Worm (Caenorhabditis elegans) whole organism, L1 larva: Measurements from ENCODE around the gene K07C11.10.

ENCODE experiments used
- C04F5.9 ChIP-seq: sonication (generic microtip); optimal IDR thresholded peaks from 2 replicates; lab custom pipeline; 2016; ENCODE audit warnings: missing genetic modification characterization, missing compliant biosample characterization
- C16A3.4 ChIP-seq: fragments of 150-350 bp; optimal IDR thresholded peaks from 2 replicates; lab custom pipeline; 2014; ENCODE audit warnings: missing biosample characterization, missing genetic modification characterization
- C34B4.2 ChIP-seq: sonication (generic microtip); optimal IDR thresholded peaks from 2 replicates; lab custom pipeline; 2017; ENCODE audit warnings: mild to moderate bottlenecking, missing genetic modification characterization, missing compliant biosample characterization
- F16B12.6 ChIP-seq: fragments of 150-350 bp; optimal IDR thresholded peaks from 2 replicates; lab custom pipeline; 2014; ENCODE audit warnings: missing biosample characterization, missing genetic modification characterization
- Y116A8C.19 ChIP-seq: sonication (generic microtip); optimal IDR thresholded peaks from 2 replicates; lab custom pipeline; 2016; ENCODE audit warnings: missing compliant biosample characterization, missing genetic modification characterization, borderline replicate concordance
- ama-1 ChIP-seq: fragments of 150-350 bp; optimal IDR thresholded peaks from 2 replicates; lab custom pipeline; 2014
- blmp-1 ChIP-seq: fragments of 150-350 bp; optimal IDR thresholded peaks from 2 replicates; lab custom pipeline; 2014; ENCODE audit warnings: missing biosample characterization, missing genetic modification characterization
- ceh-82 ChIP-seq, 3 experiments: fragments of 150-350 bp in 1 of 3; sonication (generic microtip) in 2 of 3; optimal IDR thresholded peaks; 2 replicates each; lab custom pipeline; 2014 to 2017; ENCODE audit warnings: missing biosample characterization in 3 of 3, missing genetic modification characterization in 3 of 3
- ces-1 ChIP-seq: fragments of 150-350 bp; optimal IDR thresholded peaks from 2 replicates; lab custom pipeline; 2014; ENCODE audit warnings: missing biosample characterization, missing genetic modification reagents, missing genetic modification characterization
- dpl-1 ChIP-seq, 3 experiments: fragments of 150-350 bp in 2 of 3; sonication (generic microtip) in 1 of 3; optimal IDR thresholded peaks; 2 replicates each; lab custom pipeline; 2014 to 2017; ENCODE audit warnings: missing biosample characterization in 3 of 3, missing genetic modification characterization in 3 of 3, missing genetic modification reagents in 3 of 3
- dsc-1 ChIP-seq: sonication (generic microtip); optimal IDR thresholded peaks from 2 replicates; lab custom pipeline; 2016; ENCODE audit warnings: mild to moderate bottlenecking, missing genetic modification characterization, missing compliant biosample characterization
- efl-1 ChIP-seq, 4 experiments: fragments of 150-350 bp; optimal IDR thresholded peaks in 3 of 4; peaks in 1 of 4; 1 replicate in 1 of 4; 2 replicates in 3 of 4; lab custom pipeline; 2014; ENCODE audit warnings: missing biosample characterization in 2 of 4, missing genetic modification characterization in 2 of 4, missing genetic modification reagents in 2 of 4
- elt-3 ChIP-seq, 6 experiments: fragments of 150-350 bp in 1 of 6; sonication (generic microtip); optimal IDR thresholded peaks; 2 replicates each; lab custom pipeline; 2017 to 2018; ENCODE audit warnings: missing biosample characterization in 6 of 6, missing genetic modification characterization in 6 of 6, inconsistent platforms in 1 of 6
- fkh-8 ChIP-seq: sonication (generic microtip); optimal IDR thresholded peaks from 2 replicates; lab custom pipeline; 2016; ENCODE audit warnings: mild to moderate bottlenecking, missing genetic modification characterization, missing compliant biosample characterization
- grh-1 ChIP-seq: fragments of 200-800 bp; sonication (Bioruptor generic); IDR thresholded peaks from 2 replicates; pipeline ENCODE4 v1.3.6; 2022; ENCODE audit warnings: missing genetic modification reagents, missing genetic modification characterization, missing compliant biosample characterization
- hlh-17 ChIP-seq: fragments of 200-800 bp; sonication (Bioruptor generic); optimal IDR thresholded peaks from 2 replicates; lab custom pipeline; 2018; ENCODE audit warnings: missing genetic modification characterization, mild to moderate bottlenecking, missing compliant biosample characterization, moderate library complexity, borderline replicate concordance
- hlh-4 ChIP-seq: sonication (generic microtip); optimal IDR thresholded peaks from 2 replicates; lab custom pipeline; 2016; ENCODE audit warnings: mild to moderate bottlenecking, missing genetic modification characterization, missing compliant biosample characterization
- isw-1 ChIP-seq: fragments of 200-800 bp; sonication (Bioruptor generic); IDR thresholded peaks from 2 replicates; pipeline ENCODE4 v1.3.6; 2022; ENCODE audit warnings: missing genetic modification characterization, missing compliant biosample characterization
- lin-13 ChIP-seq: fragments of 150-350 bp; optimal IDR thresholded peaks from 2 replicates; lab custom pipeline; 2014; ENCODE audit warnings: missing biosample characterization, missing genetic modification reagents, missing genetic modification characterization
- lin-35 ChIP-seq, 2 experiments: fragments of 150-350 bp; optimal IDR thresholded peaks; 2 replicates each; lab custom pipeline; 2014; ENCODE audit warnings: missing biosample characterization in 2 of 2, missing genetic modification characterization in 2 of 2, missing genetic modification reagents in 2 of 2
- lir-3 ChIP-seq: sonication (generic microtip); optimal IDR thresholded peaks from 2 replicates; lab custom pipeline; 2016; ENCODE audit warnings: mild to moderate bottlenecking, missing genetic modification characterization, moderate library complexity, missing compliant biosample characterization; ENCODE audit not compliant: poor library complexity
- lsy-2 ChIP-seq, 2 experiments: fragments of 150-350 bp; optimal IDR thresholded peaks; 2 replicates each; lab custom pipeline; 2014; ENCODE audit warnings: missing biosample characterization in 2 of 2, missing genetic modification characterization in 2 of 2
- mab-9 ChIP-seq: fragments of 200-800 bp; sonication (Bioruptor generic); IDR thresholded peaks from 2 replicates; pipeline ENCODE4 v1.3.6; 2022; ENCODE audit warnings: missing genetic modification reagents, missing genetic modification characterization, missing compliant biosample characterization
- mdl-1 ChIP-seq, 2 experiments: fragments of 150-350 bp; optimal IDR thresholded peaks; 2 replicates each; lab custom pipeline; 2014 to 2017; ENCODE audit warnings: missing biosample characterization in 2 of 2, missing genetic modification characterization in 2 of 2, inconsistent platforms in 1 of 2
- mef-2 ChIP-seq: fragments of 150-350 bp; optimal IDR thresholded peaks from 2 replicates; lab custom pipeline; 2014; ENCODE audit warnings: missing biosample characterization, missing genetic modification characterization
- mep-1 ChIP-seq: fragments of 150-350 bp; optimal IDR thresholded peaks from 2 replicates; lab custom pipeline; 2014; ENCODE audit warnings: missing biosample characterization, missing genetic modification characterization
- nhr-11 ChIP-seq: fragments of 150-350 bp; optimal IDR thresholded peaks from 2 replicates; lab custom pipeline; 2014; ENCODE audit warnings: missing biosample characterization, missing genetic modification characterization
- nhr-19 ChIP-seq: fragments of 200-800 bp; sonication (Bioruptor generic); conservative IDR thresholded peaks from 2 replicates; pipeline ENCODE4 v1.3.6; 2022; ENCODE audit warnings: missing genetic modification characterization, missing compliant biosample characterization
- nhr-20 ChIP-seq: sonication (generic microtip); optimal IDR thresholded peaks from 2 replicates; lab custom pipeline; 2016; ENCODE audit warnings: mild to moderate bottlenecking, missing genetic modification characterization, missing compliant biosample characterization
- nhr-28 ChIP-seq: fragments of 150-350 bp; optimal IDR thresholded peaks from 2 replicates; lab custom pipeline; 2014; ENCODE audit warnings: missing biosample characterization, missing genetic modification characterization
- nhr-47 ChIP-seq: sonication (generic microtip); optimal IDR thresholded peaks from 2 replicates; lab custom pipeline; 2016; ENCODE audit warnings: mild to moderate bottlenecking, missing genetic modification characterization, moderate library complexity, missing compliant biosample characterization
- nhr-71 ChIP-seq: sonication (generic microtip); optimal IDR thresholded peaks from 2 replicates; lab custom pipeline; 2016; ENCODE audit warnings: mild to moderate bottlenecking, missing genetic modification characterization, moderate library complexity, missing compliant biosample characterization
- nhr-76 ChIP-seq: sonication (generic microtip); optimal IDR thresholded peaks from 2 replicates; lab custom pipeline; 2017; ENCODE audit warnings: missing biosample characterization, missing genetic modification characterization
- nhr-77 ChIP-seq: fragments of 150-350 bp; optimal IDR thresholded peaks from 2 replicates; lab custom pipeline; 2014; ENCODE audit warnings: missing biosample characterization, missing genetic modification characterization
- nhr-85 ChIP-seq: sonication (generic microtip); peaks from one replicate; lab custom pipeline; 2016; ENCODE audit warnings: missing genetic modification characterization, inconsistent platforms, missing compliant biosample characterization
- nhr-90 ChIP-seq: sonication (generic microtip); optimal IDR thresholded peaks from 2 replicates; lab custom pipeline; 2016; ENCODE audit warnings: mild to moderate bottlenecking, missing genetic modification characterization, missing compliant biosample characterization; ENCODE audit not compliant: poor library complexity
- rnt-1 ChIP-seq: sonication (generic microtip); optimal IDR thresholded peaks from 2 replicates; lab custom pipeline; 2016; ENCODE audit warnings: mild to moderate bottlenecking, missing genetic modification characterization, moderate library complexity, missing compliant biosample characterization
- skn-1 ChIP-seq: fragments of 150-350 bp; optimal IDR thresholded peaks from 2 replicates; lab custom pipeline; 2014; ENCODE audit warnings: missing biosample characterization, missing genetic modification characterization
- snpc-4 ChIP-seq: fragments of 150-350 bp; optimal IDR thresholded peaks from 2 replicates; lab custom pipeline; 2014; ENCODE audit warnings: missing biosample characterization, missing genetic modification characterization
- snu-23 ChIP-seq: sonication (generic microtip); optimal IDR thresholded peaks from 2 replicates; lab custom pipeline; 2016; ENCODE audit warnings: missing genetic modification characterization, missing compliant biosample characterization
- sox-4 ChIP-seq: sonication (generic microtip); optimal IDR thresholded peaks from 2 replicates; lab custom pipeline; 2016; ENCODE audit warnings: missing genetic modification characterization, missing compliant biosample characterization
- swsn-7 ChIP-seq: sonication (generic microtip); optimal IDR thresholded peaks from 2 replicates; lab custom pipeline; 2016; ENCODE audit warnings: missing genetic modification characterization, missing compliant biosample characterization
- unc-30 ChIP-seq: sonication (generic microtip); optimal IDR thresholded peaks from 2 replicates; lab custom pipeline; 2017; ENCODE audit warnings: missing biosample characterization, missing genetic modification characterization
- unc-62 ChIP-seq: fragments of 150-350 bp; optimal IDR thresholded peaks from 2 replicates; lab custom pipeline; 2014; ENCODE audit warnings: missing biosample characterization, missing genetic modification reagents, missing genetic modification characterization
- vab-15 ChIP-seq: sonication (generic microtip); optimal IDR thresholded peaks from 2 replicates; lab custom pipeline; 2017; ENCODE audit warnings: missing genotype, mild to moderate bottlenecking, missing genetic modification characterization, missing compliant biosample characterization
- zip-4 ChIP-seq: fragments of 200-800 bp; sonication (Bioruptor generic); optimal IDR thresholded peaks from 2 replicates; lab custom pipeline; 2018; ENCODE audit warnings: mild to moderate bottlenecking, missing genetic modification characterization, moderate library complexity, missing compliant biosample characterization
- ztf-4 ChIP-seq: fragments of 150-350 bp; optimal IDR thresholded peaks from 2 replicates; lab custom pipeline; 2014; ENCODE audit warnings: missing biosample characterization, missing genetic modification characterization

The K07C11.10 gene

DNA sequence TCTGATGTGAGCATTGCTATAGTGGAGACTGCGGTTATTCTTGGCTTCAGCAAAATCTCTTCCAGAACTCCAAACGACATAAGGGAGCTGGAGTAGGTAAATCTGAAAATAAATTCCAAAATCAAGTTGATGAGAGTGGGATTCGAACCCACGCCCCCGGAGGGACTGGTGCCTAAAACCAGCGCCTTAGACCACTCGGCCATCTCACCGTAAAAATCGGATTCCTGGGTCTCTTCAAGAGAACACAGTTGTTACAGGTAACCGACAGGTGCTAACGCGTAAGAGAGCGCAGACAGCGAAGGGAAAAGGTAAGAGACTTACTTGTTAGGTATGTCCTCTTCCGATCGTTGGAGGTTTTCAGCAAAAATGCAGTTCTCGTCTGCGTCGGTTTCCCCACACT lies 8.6 kb upstream of the K07C11.10 start:
- TF ChIP-seq nhr-47 (tag; lab: Kevin White, UChicago) (peak; percentile 24), lin-35 (GFP tag; optimal IDR thresholded peaks at IDR 0.05; lab: Kevin White, UChicago) (peak; percentile 16 to 77), mep-1 (tag; lab: Kevin White, UChicago) (peak; percentile 60), nhr-77 (peak; percentile 47), elt-3 (tag; optimal IDR thresholded peaks at IDR 0.05; lab: Kevin White, UChicago) (peak in 3 of 6 experiments; percentile 0 to 42 (median 20)), snpc-4 (tag; lab: Kevin White, UChicago) (peak; percentile 65), C16A3.4 (tag; lab: Kevin White, UChicago) (peak; percentile 46), efl-1 (optimal IDR thresholded peaks at IDR 0.05; lab: Kevin White, UChicago) (peak; percentile 29 to 32), efl-1 (GFP tag; optimal IDR thresholded peaks at IDR 0.05 in 1 of 2; lab: Kevin White, UChicago) (peak; percentile 19 to 71), rnt-1 (tag; lab: Kevin White, UChicago) (no peak), skn-1 (tag; lab: Kevin White, UChicago) (peak; percentile 47), nhr-85 (tag; lab: Kevin White, UChicago) (peak; percentile 69), unc-30 (no peak), blmp-1 (peak; percentile 38), swsn-7 (tag; lab: Kevin White, UChicago) (peak; percentile 20), grh-1 (no peak), lin-13 (GFP tag; lab: Kevin White, UChicago) (peak; percentile 21), nhr-76 (tag; lab: Kevin White, UChicago) (no peak), Y116A8C.19 (tag; lab: Kevin White, UChicago) (no peak), nhr-90 (tag; lab: Kevin White, UChicago) (peak; percentile 44), dsc-1 (tag; lab: Kevin White, UChicago) (no peak), nhr-71 (tag; lab: Kevin White, UChicago) (peak; percentile 49), ceh-82 (tag; optimal IDR thresholded peaks at IDR 0.05; lab: Kevin White, UChicago) (peak in 1 of 3 experiments; percentile 23), dpl-1 (GFP tag; optimal IDR thresholded peaks at IDR 0.05; lab: Kevin White, UChicago) (peak in 2 of 3 experiments; percentile 24 to 40), snu-23 (GFP tag; lab: Kevin White, UChicago) (peak; percentile 63), lsy-2 (tag; optimal IDR thresholded peaks at IDR 0.05; lab: Kevin White, UChicago) (peak in 1 of 2 experiments; percentile 52), nhr-20 (peak; percentile 48)

DNA sequence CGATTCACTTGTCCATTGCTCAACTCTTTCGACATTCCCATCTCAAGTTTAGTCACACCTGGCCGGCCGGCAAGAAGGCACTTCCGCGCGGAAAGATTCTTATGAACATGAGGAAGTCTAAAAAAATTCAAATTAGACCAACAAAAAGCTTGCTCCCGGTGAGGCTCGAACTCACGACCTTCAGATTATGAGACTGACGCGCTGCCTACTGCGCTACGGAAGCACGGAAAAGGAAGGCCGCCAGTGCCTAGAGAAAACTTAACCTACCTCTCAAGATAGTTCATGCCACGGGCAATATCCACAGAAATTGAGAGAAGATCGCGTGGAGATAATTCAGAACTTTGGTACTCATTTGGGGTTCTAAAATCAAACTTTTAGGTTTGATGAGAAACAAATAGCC lies 3.3 kb upstream of the K07C11.10 start:
- TF ChIP-seq dpl-1 (GFP tag; optimal IDR thresholded peaks at IDR 0.05; lab: Kevin White, UChicago) (peak in 1 of 3 experiments; percentile 9), grh-1 (no peak), nhr-71 (tag; lab: Kevin White, UChicago) (peak; percentile 18), nhr-28 (tag; lab: Kevin White, UChicago) (no peak), snpc-4 (tag; lab: Kevin White, UChicago) (peak; percentile 73), efl-1 (optimal IDR thresholded peaks at IDR 0.05; lab: Kevin White, UChicago) (peak in 1 of 2 experiments; percentile 24), efl-1 (GFP tag; optimal IDR thresholded peaks at IDR 0.05 in 1 of 2; lab: Kevin White, UChicago) (peak in 1 of 2 experiments; percentile 60), snu-23 (GFP tag; lab: Kevin White, UChicago) (peak; percentile 24), mdl-1 (tag; optimal IDR thresholded peaks at IDR 0.05; lab: Kevin White, UChicago) (no peak), C16A3.4 (tag; lab: Kevin White, UChicago) (no peak), nhr-19 (peak; percentile 23), C04F5.9 (tag; lab: Kevin White, UChicago) (no peak), rnt-1 (tag; lab: Kevin White, UChicago) (peak; percentile 33), lir-3 (no peak), Y116A8C.19 (tag; lab: Kevin White, UChicago) (no peak), ama-1 (lab: Kevin White, UChicago) (no peak), lsy-2 (tag; optimal IDR thresholded peaks at IDR 0.05; lab: Kevin White, UChicago) (peak in 1 of 2 experiments; percentile 11), zip-4 (GFP tag; lab: Kevin White, UChicago) (no peak), lin-35 (GFP tag; optimal IDR thresholded peaks at IDR 0.05; lab: Kevin White, UChicago) (peak in 1 of 2 experiments; percentile 12), ces-1 (GFP tag; lab: Kevin White, UChicago) (no peak), F16B12.6 (no peak), isw-1 (no peak)

DNA sequence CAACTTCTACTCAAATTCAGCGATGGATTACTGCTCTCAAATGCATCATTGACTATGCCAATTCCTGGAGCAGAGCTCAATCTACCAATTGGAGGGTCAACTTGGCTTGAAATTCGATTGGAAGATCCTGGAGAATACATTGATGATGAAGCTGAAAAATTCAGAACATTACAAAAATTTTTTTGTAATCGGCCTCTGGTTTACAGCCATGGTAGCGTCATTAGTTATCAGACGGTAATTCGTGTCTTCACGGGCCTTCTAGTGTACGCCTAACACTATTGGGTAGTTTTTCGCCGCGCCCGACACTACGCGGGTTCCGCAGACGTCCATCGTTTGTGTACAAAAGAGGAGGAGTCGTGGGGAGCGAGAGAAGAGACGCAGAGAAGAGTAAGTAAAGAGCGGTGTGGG lies 2.0 kb upstream of the K07C11.10 start:
- TF ChIP-seq mef-2 (no peak), lsy-2 (tag; optimal IDR thresholded peaks at IDR 0.05; lab: Kevin White, UChicago) (peak; percentile 58 to 78), sox-4 (tag; lab: Kevin White, UChicago) (no peak), ceh-82 (tag; optimal IDR thresholded peaks at IDR 0.05; lab: Kevin White, UChicago) (peak; percentile 75 to 90 (median 85)), vab-15 (tag; lab: Kevin White, UChicago) (no peak), rnt-1 (tag; lab: Kevin White, UChicago) (peak; percentile 95), nhr-11 (tag; lab: Kevin White, UChicago) (peak; percentile 14), hlh-4 (tag; lab: Kevin White, UChicago) (no peak), lin-35 (GFP tag; optimal IDR thresholded peaks at IDR 0.05; lab: Kevin White, UChicago) (peak; percentile 53 to 69), C34B4.2 (no peak), hlh-17 (GFP tag; lab: Kevin White, UChicago) (no peak), ztf-4 (peak; percentile 60), dsc-1 (tag; lab: Kevin White, UChicago) (peak; percentile 89), unc-62 (GFP tag; lab: Kevin White, UChicago) (no peak), mab-9 (GFP tag; lab: Robert Waterston, UW) (no peak), fkh-8 (tag; lab: Kevin White, UChicago) (peak; percentile 53)
